Worm (Caenorhabditis elegans): Measurements from ENCODE around the gene F36H1.12.

ce11 chrIV:11102608-11103007 lies 49.1 kb upstream of the F36H1.12 start, which contains the start of gene srlf-17:
- TF ChIP-seq him-1 (tag; optimal IDR thresholded peaks at IDR 0.05) (no peak), W03F9.2 (tag; optimal IDR thresholded peaks at IDR 0.05) (no peak)
